Worm (Caenorhabditis elegans): ENCODE measurements around the gene C23F12.3.

The C23F12.3 gene

ce11 chrX:9405922-9406321, 14.5 kb downstream of the C23F12.3 start:
- TF ChIP-seq nhr-77 (tag; optimal IDR thresholded peaks at IDR 0.05): no peak
- TF ChIP-seq elt-1 (tag; optimal IDR thresholded peaks at IDR 0.05): peak; percentile 78
- peak; percentile 36 for TF ChIP-seq ceh-16 (tag; optimal IDR thresholded peaks at IDR 0.05)

- TF ChIP-seq mab-5 (tag; optimal IDR thresholded peaks at IDR 0.05) (no peak), unc-39 (tag; optimal IDR thresholded peaks at IDR 0.05) (no peak), lin-13 (GFP tag; optimal IDR thresholded peaks at IDR 0.05) (no peak), ceh-82 (tag; optimal IDR thresholded peaks at IDR 0.05) (no peak), ama-1 (optimal IDR thresholded peaks at IDR 0.05) (no peak), elt-1 (tag; optimal IDR thresholded peaks at IDR 0.05) (no peak), fos-1 (tag; optimal IDR thresholded peaks at IDR 0.05) (no peak), nhr-11 (tag; optimal IDR thresholded peaks at IDR 0.05) (no peak), nhr-25 (tag; optimal IDR thresholded peaks at IDR 0.05) (peak; percentile 37), unc-55 (GFP tag; optimal IDR thresholded peaks at IDR 0.05) (no peak), nhr-10 (tag; optimal IDR thresholded peaks at IDR 0.05) (no peak), sma-3 (GFP tag; optimal IDR thresholded peaks at IDR 0.05) (peak; percentile 35), ztf-1 (GFP tag; conservative IDR thresholded peaks at IDR 0.05) (no peak), lin-39 (tag; optimal IDR thresholded peaks at IDR 0.05) (no peak), aly-2 (tag; optimal IDR thresholded peaks at IDR 0.05) (no peak), zag-1 (tag; optimal IDR thresholded peaks at IDR 0.05) (no peak), nhr-6 (tag; optimal IDR thresholded peaks at IDR 0.05) (no peak), peb-1 (tag; optimal IDR thresholded peaks at IDR 0.05) (no peak), nhr-21 (tag; optimal IDR thresholded peaks at IDR 0.05) (peak; percentile 53), elt-3 (tag; optimal IDR thresholded peaks at IDR 0.05) (no peak), skn-1 (tag; optimal IDR thresholded peaks at IDR 0.05) (no peak), egl-27 (tag; optimal IDR thresholded peaks at IDR 0.05) (no peak), R02D3.7 (tag; optimal IDR thresholded peaks at IDR 0.05) (no peak), lin-11 (tag; optimal IDR thresholded peaks at IDR 0.05) (no peak), sma-9 (GFP tag; optimal IDR thresholded peaks at IDR 0.05) (peak; percentile 32), sma-9 (tag; optimal IDR thresholded peaks at IDR 0.05) (no peak), gmeb-1 (tag; optimal IDR thresholded peaks at IDR 0.05) (no peak), ceh-16 (tag; optimal IDR thresholded peaks at IDR 0.05) (no peak), ztf-11 (tag; optimal IDR thresholded peaks at IDR 0.05) (no peak), C34F6.9 (tag; optimal IDR thresholded peaks at IDR 0.05) (no peak), crh-2 (tag; optimal IDR thresholded peaks at IDR 0.05) (no peak), F13H6.1 (tag; optimal IDR thresholded peaks at IDR 0.05) (no peak), mdl-1 (tag; optimal IDR thresholded peaks at IDR 0.05) (no peak), nhr-129 (tag; optimal IDR thresholded peaks at IDR 0.05) (peak; percentile 15), sem-4 (tag; optimal IDR thresholded peaks at IDR 0.05) (no peak), mbf-1 (tag; optimal IDR thresholded peaks at IDR 0.05) (no peak)
Measured at ce11 chrX:9409114-9409513, 17.7 kb downstream of the C23F12.3 start.

ce11 chrX:9410747-9411146, 19.3 kb downstream of the C23F12.3 start:
- TF ChIP-seq lsy-2 (tag; optimal IDR thresholded peaks at IDR 0.05) (no peak), snpc-4 (tag; optimal IDR thresholded peaks at IDR 0.05) (no peak), nhr-12 (tag; optimal IDR thresholded peaks at IDR 0.05) (no peak), ztf-4 (tag; optimal IDR thresholded peaks at IDR 0.05) (no peak), blmp-1 (tag; optimal IDR thresholded peaks at IDR 0.05; ENCODE audit: insufficient read depth) (no peak), nhr-6 (tag; optimal IDR thresholded peaks at IDR 0.05) (no peak), F13H6.1 (tag; optimal IDR thresholded peaks at IDR 0.05) (peak; percentile 54)

ce11 chrX:9411675-9412074, 20.2 kb downstream of the C23F12.3 start:
- TF ChIP-seq skn-1 (tag; optimal IDR thresholded peaks at IDR 0.05) (no peak), elt-1 (tag; optimal IDR thresholded peaks at IDR 0.05) (no peak), fos-1 (tag; optimal IDR thresholded peaks at IDR 0.05) (no peak), F13H6.1 (tag; optimal IDR thresholded peaks at IDR 0.05) (peak; percentile 60), sma-9 (GFP tag; optimal IDR thresholded peaks at IDR 0.05) (no peak), sma-9 (tag; optimal IDR thresholded peaks at IDR 0.05) (no peak)

Data from whole organism, L2 larva.